Worm (Caenorhabditis elegans) whole organism, L1 larva: Measurements from ENCODE around the gene C54H2.4.
A peak's percentile ranks its signal among the peaks of the same experiment; 100 is the strongest.

Experiments used
- C04F5.9 ChIP-seq: sonication (generic microtip); optimal IDR thresholded peaks from 2 replicates; lab custom pipeline; 2016; ENCODE audit warnings: missing genetic modification characterization, missing compliant biosample characterization
- C16A3.4 ChIP-seq: fragments of 150-350 bp; optimal IDR thresholded peaks from 2 replicates; lab custom pipeline; 2014; ENCODE audit warnings: missing biosample characterization, missing genetic modification characterization
- C34B4.2 ChIP-seq: sonication (generic microtip); optimal IDR thresholded peaks from 2 replicates; lab custom pipeline; 2017; ENCODE audit warnings: mild to moderate bottlenecking, missing genetic modification characterization, missing compliant biosample characterization
- F16B12.6 ChIP-seq: fragments of 150-350 bp; optimal IDR thresholded peaks from 2 replicates; lab custom pipeline; 2014; ENCODE audit warnings: missing biosample characterization, missing genetic modification characterization
- Y116A8C.19 ChIP-seq: sonication (generic microtip); optimal IDR thresholded peaks from 2 replicates; lab custom pipeline; 2016; ENCODE audit warnings: missing compliant biosample characterization, missing genetic modification characterization, borderline replicate concordance
- aha-1 ChIP-seq: fragments of 150-350 bp; optimal IDR thresholded peaks from 2 replicates; lab custom pipeline; 2014; ENCODE audit warnings: missing biosample characterization, missing genetic modification characterization
- aly-2 ChIP-seq: fragments of 150-350 bp; optimal IDR thresholded peaks from 2 replicates; lab custom pipeline; 2014; ENCODE audit warnings: missing biosample characterization, missing genetic modification characterization
- ama-1 ChIP-seq: fragments of 150-350 bp; optimal IDR thresholded peaks from 2 replicates; lab custom pipeline; 2014
- blmp-1 ChIP-seq: fragments of 150-350 bp; optimal IDR thresholded peaks from 2 replicates; lab custom pipeline; 2014; ENCODE audit warnings: missing biosample characterization, missing genetic modification characterization
- ceh-82 ChIP-seq, 3 experiments: fragments of 150-350 bp in 1 of 3; sonication (generic microtip) in 2 of 3; optimal IDR thresholded peaks; 2 replicates each; lab custom pipeline; 2014 to 2017; ENCODE audit warnings: missing biosample characterization in 3 of 3, missing genetic modification characterization in 3 of 3
- efl-1 ChIP-seq, 4 experiments: fragments of 150-350 bp; optimal IDR thresholded peaks in 3 of 4; peaks in 1 of 4; 1 replicate in 1 of 4; 2 replicates in 3 of 4; lab custom pipeline; 2014; ENCODE audit warnings: missing biosample characterization in 2 of 4, missing genetic modification characterization in 2 of 4, missing genetic modification reagents in 2 of 4
- efl-3 ChIP-seq: fragments of 200-800 bp; sonication (Bioruptor generic); optimal IDR thresholded peaks from 2 replicates; lab custom pipeline; 2018; ENCODE audit warnings: mild to moderate bottlenecking, missing genetic modification characterization, missing compliant biosample characterization
- elt-2 ChIP-seq: sonication (generic microtip); optimal IDR thresholded peaks from 2 replicates; lab custom pipeline; 2016; ENCODE audit warnings: missing genetic modification characterization, mild to moderate bottlenecking, inconsistent platforms, missing compliant biosample characterization, missing genetic modification reagents
- elt-3 ChIP-seq, 6 experiments: fragments of 150-350 bp in 1 of 6; sonication (generic microtip); optimal IDR thresholded peaks; 2 replicates each; lab custom pipeline; 2017 to 2018; ENCODE audit warnings: missing biosample characterization in 6 of 6, missing genetic modification characterization in 6 of 6, inconsistent platforms in 1 of 6
- fkh-8 ChIP-seq: sonication (generic microtip); optimal IDR thresholded peaks from 2 replicates; lab custom pipeline; 2016; ENCODE audit warnings: mild to moderate bottlenecking, missing genetic modification characterization, missing compliant biosample characterization
- fos-1 ChIP-seq: fragments of 150-350 bp; optimal IDR thresholded peaks from 2 replicates; lab custom pipeline; 2014; ENCODE audit warnings: missing biosample characterization, missing genetic modification characterization
- grh-1 ChIP-seq: fragments of 200-800 bp; sonication (Bioruptor generic); IDR thresholded peaks from 2 replicates; pipeline ENCODE4 v1.3.6; 2022; ENCODE audit warnings: missing genetic modification reagents, missing genetic modification characterization, missing compliant biosample characterization
- hlh-4 ChIP-seq: sonication (generic microtip); optimal IDR thresholded peaks from 2 replicates; lab custom pipeline; 2016; ENCODE audit warnings: mild to moderate bottlenecking, missing genetic modification characterization, missing compliant biosample characterization
- hpl-2 ChIP-seq: fragments of 150-350 bp; optimal IDR thresholded peaks from 2 replicates; lab custom pipeline; 2014; ENCODE audit warnings: missing biosample characterization, missing genetic modification reagents, missing genetic modification characterization
- irx-1 ChIP-seq: sonication (generic microtip); optimal IDR thresholded peaks from 2 replicates; lab custom pipeline; 2016; ENCODE audit warnings: missing genetic modification characterization, missing compliant biosample characterization
- isw-1 ChIP-seq: fragments of 200-800 bp; sonication (Bioruptor generic); IDR thresholded peaks from 2 replicates; pipeline ENCODE4 v1.3.6; 2022; ENCODE audit warnings: missing genetic modification characterization, missing compliant biosample characterization
- lin-13 ChIP-seq: fragments of 150-350 bp; optimal IDR thresholded peaks from 2 replicates; lab custom pipeline; 2014; ENCODE audit warnings: missing biosample characterization, missing genetic modification reagents, missing genetic modification characterization
- lin-15B ChIP-seq: fragments of 150-350 bp; sonication (generic microtip); optimal IDR thresholded peaks from 3 replicates; lab custom pipeline; 2014; ENCODE audit warnings: missing biosample characterization, missing genetic modification characterization
- lin-39 ChIP-seq: fragments of 150-350 bp; optimal IDR thresholded peaks from 2 replicates; lab custom pipeline; 2014; ENCODE audit warnings: missing biosample characterization, missing genetic modification reagents, missing genetic modification characterization
- lir-3 ChIP-seq: sonication (generic microtip); optimal IDR thresholded peaks from 2 replicates; lab custom pipeline; 2016; ENCODE audit warnings: mild to moderate bottlenecking, missing genetic modification characterization, moderate library complexity, missing compliant biosample characterization; ENCODE audit not compliant: poor library complexity
- mab-9 ChIP-seq: fragments of 200-800 bp; sonication (Bioruptor generic); IDR thresholded peaks from 2 replicates; pipeline ENCODE4 v1.3.6; 2022; ENCODE audit warnings: missing genetic modification reagents, missing genetic modification characterization, missing compliant biosample characterization
- mep-1 ChIP-seq: fragments of 150-350 bp; optimal IDR thresholded peaks from 2 replicates; lab custom pipeline; 2014; ENCODE audit warnings: missing biosample characterization, missing genetic modification characterization
- nhr-11 ChIP-seq: fragments of 150-350 bp; optimal IDR thresholded peaks from 2 replicates; lab custom pipeline; 2014; ENCODE audit warnings: missing biosample characterization, missing genetic modification characterization
- nhr-12 ChIP-seq: sonication (generic microtip); optimal IDR thresholded peaks from 2 replicates; lab custom pipeline; 2017; ENCODE audit warnings: missing biosample characterization, missing genetic modification characterization
- nhr-19 ChIP-seq: fragments of 200-800 bp; sonication (Bioruptor generic); conservative IDR thresholded peaks from 2 replicates; pipeline ENCODE4 v1.3.6; 2022; ENCODE audit warnings: missing genetic modification characterization, missing compliant biosample characterization
- nhr-20 ChIP-seq: sonication (generic microtip); optimal IDR thresholded peaks from 2 replicates; lab custom pipeline; 2016; ENCODE audit warnings: mild to moderate bottlenecking, missing genetic modification characterization, missing compliant biosample characterization
- nhr-28 ChIP-seq: fragments of 150-350 bp; optimal IDR thresholded peaks from 2 replicates; lab custom pipeline; 2014; ENCODE audit warnings: missing biosample characterization, missing genetic modification characterization
- nhr-71 ChIP-seq: sonication (generic microtip); optimal IDR thresholded peaks from 2 replicates; lab custom pipeline; 2016; ENCODE audit warnings: mild to moderate bottlenecking, missing genetic modification characterization, moderate library complexity, missing compliant biosample characterization
- nhr-76 ChIP-seq: sonication (generic microtip); optimal IDR thresholded peaks from 2 replicates; lab custom pipeline; 2017; ENCODE audit warnings: missing biosample characterization, missing genetic modification characterization
- nhr-77 ChIP-seq: fragments of 150-350 bp; optimal IDR thresholded peaks from 2 replicates; lab custom pipeline; 2014; ENCODE audit warnings: missing biosample characterization, missing genetic modification characterization
- pax-3 ChIP-seq: fragments of 200-800 bp; sonication (Bioruptor generic); optimal IDR thresholded peaks from 2 replicates; lab custom pipeline; 2018; ENCODE audit warnings: mild to moderate bottlenecking, missing genetic modification characterization, moderate library complexity, missing compliant biosample characterization
- rnt-1 ChIP-seq: sonication (generic microtip); optimal IDR thresholded peaks from 2 replicates; lab custom pipeline; 2016; ENCODE audit warnings: mild to moderate bottlenecking, missing genetic modification characterization, moderate library complexity, missing compliant biosample characterization
- skn-1 ChIP-seq: fragments of 150-350 bp; optimal IDR thresholded peaks from 2 replicates; lab custom pipeline; 2014; ENCODE audit warnings: missing biosample characterization, missing genetic modification characterization
- snpc-4 ChIP-seq: fragments of 150-350 bp; optimal IDR thresholded peaks from 2 replicates; lab custom pipeline; 2014; ENCODE audit warnings: missing biosample characterization, missing genetic modification characterization
- snu-23 ChIP-seq: sonication (generic microtip); optimal IDR thresholded peaks from 2 replicates; lab custom pipeline; 2016; ENCODE audit warnings: missing genetic modification characterization, missing compliant biosample characterization
- sox-4 ChIP-seq: sonication (generic microtip); optimal IDR thresholded peaks from 2 replicates; lab custom pipeline; 2016; ENCODE audit warnings: missing genetic modification characterization, missing compliant biosample characterization
- sptf-1 ChIP-seq: fragments of 150-350 bp; optimal IDR thresholded peaks from 2 replicates; lab custom pipeline; 2014; ENCODE audit warnings: missing biosample characterization, missing genetic modification characterization
- sup-37 ChIP-seq: fragments of 200-800 bp; sonication (Bioruptor generic); optimal IDR thresholded peaks from 2 replicates; lab custom pipeline; 2018; ENCODE audit warnings: mild to moderate bottlenecking, missing genetic modification characterization, missing compliant biosample characterization
- swsn-7 ChIP-seq: sonication (generic microtip); optimal IDR thresholded peaks from 2 replicates; lab custom pipeline; 2016; ENCODE audit warnings: missing genetic modification characterization, missing compliant biosample characterization
- tbx-2 ChIP-seq: sonication (generic microtip); optimal IDR thresholded peaks from 2 replicates; lab custom pipeline; 2016; ENCODE audit warnings: missing genetic modification characterization, missing compliant biosample characterization
- tlp-1 ChIP-seq: fragments of 150-350 bp; optimal IDR thresholded peaks from 2 replicates; lab custom pipeline; 2014; ENCODE audit warnings: missing biosample characterization, missing genetic modification characterization
- unc-62 ChIP-seq: fragments of 150-350 bp; optimal IDR thresholded peaks from 2 replicates; lab custom pipeline; 2014; ENCODE audit warnings: missing biosample characterization, missing genetic modification reagents, missing genetic modification characterization
- unc-98 ChIP-seq: fragments of 200-800 bp; sonication (Bioruptor generic); IDR thresholded peaks from 2 replicates; pipeline ENCODE4 v1.3.6; 2022; ENCODE audit warnings: missing genetic modification characterization, missing compliant biosample characterization
- xbp-1 ChIP-seq: sonication (generic microtip); optimal IDR thresholded peaks from 2 replicates; lab custom pipeline; 2016; ENCODE audit warnings: missing genetic modification characterization, missing compliant biosample characterization
- ztf-11 ChIP-seq, 2 experiments: sonication (generic microtip); optimal IDR thresholded peaks; 2 replicates each; lab custom pipeline; 2016 to 2017; ENCODE audit warnings: missing genetic modification characterization in 2 of 2, missing biosample characterization in 1 of 2, missing compliant biosample characterization in 1 of 2
- ztf-4 ChIP-seq: fragments of 150-350 bp; optimal IDR thresholded peaks from 2 replicates; lab custom pipeline; 2014; ENCODE audit warnings: missing biosample characterization, missing genetic modification characterization

Gene C54H2.4

ce11 chrX:5763904-5764303 is 6.6 kb downstream of the C54H2.4 start (continued):
- no peak for TF ChIP-seq nhr-12 (tag; lab: Kevin White, UChicago)
- TF ChIP-seq aha-1, result no peak
- peak; percentile 51 for TF ChIP-seq xbp-1 (tag; lab: Kevin White, UChicago)
- no peak for TF ChIP-seq F16B12.6
- TF ChIP-seq lin-13 (GFP tag; lab: Kevin White, UChicago), result peak; percentile 35
- TF ChIP-seq nhr-28 (tag; lab: Kevin White, UChicago), result no peak
- peak; percentile 51 for TF ChIP-seq nhr-19 (GFP tag; lab: Robert Waterston, UW)
- TF ChIP-seq C04F5.9 (tag; lab: Kevin White, UChicago), result no peak
- no peak for TF ChIP-seq Y116A8C.19 (tag; lab: Kevin White, UChicago)
- TF ChIP-seq skn-1 (tag; lab: Kevin White, UChicago), result peak; percentile 53
- no peak for TF ChIP-seq hlh-4 (tag; lab: Kevin White, UChicago)
- no peak for TF ChIP-seq nhr-77 (tag; lab: Kevin White, UChicago)
- TF ChIP-seq grh-1 (GFP tag; lab: Robert Waterston, UW), result peak; percentile 30; the same call in 1 of the 2 replicates
- TF ChIP-seq unc-98, result no peak
- no peak for TF ChIP-seq mab-9 (GFP tag; lab: Robert Waterston, UW)
- TF ChIP-seq sox-4 (tag; lab: Kevin White, UChicago), result no peak
- peak; percentile 5 for TF ChIP-seq ztf-4
- TF ChIP-seq ceh-82 (tag; optimal IDR thresholded peaks at IDR 0.05; lab: Kevin White, UChicago), result peak in 2 of 3 experiments; percentile 37 to 52
- peak; percentile 70 for TF ChIP-seq nhr-71 (tag; lab: Kevin White, UChicago)
- peak; percentile 10 for TF ChIP-seq lin-15B
- TF ChIP-seq mep-1 (tag; lab: Kevin White, UChicago), result peak; percentile 32
- TF ChIP-seq C34B4.2 (tag; lab: Kevin White, UChicago), result no peak
- TF ChIP-seq hpl-2 (GFP tag; lab: Kevin White, UChicago), result no peak
- peak; percentile 28 to 47 for TF ChIP-seq efl-1 (optimal IDR thresholded peaks at IDR 0.05; lab: Kevin White, UChicago)
- peak; percentile 24 to 93 for TF ChIP-seq efl-1 (GFP tag; optimal IDR thresholded peaks at IDR 0.05 in 1 of 2; lab: Kevin White, UChicago)
- no peak for TF ChIP-seq elt-3 (tag; optimal IDR thresholded peaks at IDR 0.05; lab: Kevin White, UChicago)
- TF ChIP-seq pax-3 (tag; lab: Kevin White, UChicago), result no peak
- TF ChIP-seq elt-2 (tag; lab: Kevin White, UChicago), result no peak
- TF ChIP-seq lir-3 (tag; lab: Kevin White, UChicago), result no peak
- no peak for TF ChIP-seq ama-1 (lab: Kevin White, UChicago)
- TF ChIP-seq sup-37 (GFP tag; lab: Kevin White, UChicago), result no peak
- no peak for TF ChIP-seq nhr-76 (tag; lab: Kevin White, UChicago)
- peak; percentile 30 for TF ChIP-seq C16A3.4 (tag; lab: Kevin White, UChicago)
- TF ChIP-seq rnt-1 (tag; lab: Kevin White, UChicago), result peak; percentile 60
- TF ChIP-seq nhr-11, result no peak
- TF ChIP-seq blmp-1 (tag; lab: Kevin White, UChicago), result peak; percentile 68
- no peak for TF ChIP-seq unc-62 (GFP tag; lab: Kevin White, UChicago)
- peak; percentile 15 for TF ChIP-seq fos-1 (tag; lab: Kevin White, UChicago)
- peak; percentile 42 for TF ChIP-seq tbx-2 (tag; lab: Kevin White, UChicago)
- TF ChIP-seq irx-1, result no peak
- TF ChIP-seq snpc-4 (tag; lab: Kevin White, UChicago), result peak; percentile 29
- no peak for TF ChIP-seq sptf-1 (tag; lab: Kevin White, UChicago)
- peak; percentile 58 for TF ChIP-seq nhr-20 (tag; lab: Kevin White, UChicago)
- peak in 1 of 2 experiments; percentile 17 for TF ChIP-seq ztf-11 (tag; optimal IDR thresholded peaks at IDR 0.05; lab: Kevin White, UChicago)
- TF ChIP-seq swsn-7 (tag; lab: Kevin White, UChicago), result peak; percentile 55
- TF ChIP-seq tlp-1 (tag; lab: Kevin White, UChicago), result no peak
- TF ChIP-seq aly-2 (tag; lab: Kevin White, UChicago), result no peak
- no peak for TF ChIP-seq lin-39 (tag; lab: Kevin White, UChicago)
- peak; percentile 68 for TF ChIP-seq snu-23 (GFP tag; lab: Kevin White, UChicago)
- TF ChIP-seq fkh-8 (tag; lab: Kevin White, UChicago), result peak; percentile 72
- TF ChIP-seq efl-3 (GFP tag; lab: Kevin White, UChicago), result no peak
- TF ChIP-seq isw-1 (GFP tag; lab: Robert Waterston, UW), result no peak
